Worm (Caenorhabditis elegans) whole organism, early embryonic: Measurements from ENCODE around the gene F32D8.13.

Source experiments
- B0310.2 ChIP-seq: sonication (generic microtip); optimal IDR thresholded peaks from 2 replicates; lab custom pipeline; 2016; ENCODE audit warnings: mild to moderate bottlenecking, missing genetic modification characterization, missing compliant biosample characterization
- ama-1 ChIP-seq: fragments of 150-350 bp; optimal IDR thresholded peaks from 2 replicates; lab custom pipeline; 2014
- hmbx-1 ChIP-seq: sonication (generic microtip); optimal IDR thresholded peaks from 2 replicates; lab custom pipeline; 2016; ENCODE audit warnings: mild to moderate bottlenecking, missing genetic modification characterization, missing compliant biosample characterization
- hmg-4 ChIP-seq: fragments of 200-800 bp; sonication (Bioruptor generic); optimal IDR thresholded peaks from 2 replicates; lab custom pipeline; 2018; ENCODE audit warnings: mild to moderate bottlenecking, missing genetic modification characterization, missing compliant biosample characterization
- hnd-1 ChIP-seq: sonication (generic microtip); optimal IDR thresholded peaks from 2 replicates; lab custom pipeline; 2016; ENCODE audit warnings: missing genetic modification characterization, missing compliant biosample characterization
- sea-1 ChIP-seq: fragments of 200-800 bp; sonication (Bioruptor generic); conservative IDR thresholded peaks from 2 replicates; pipeline ENCODE4 v1.3.6; 2022; ENCODE audit warnings: missing genetic modification characterization, missing compliant biosample characterization

DNA sequence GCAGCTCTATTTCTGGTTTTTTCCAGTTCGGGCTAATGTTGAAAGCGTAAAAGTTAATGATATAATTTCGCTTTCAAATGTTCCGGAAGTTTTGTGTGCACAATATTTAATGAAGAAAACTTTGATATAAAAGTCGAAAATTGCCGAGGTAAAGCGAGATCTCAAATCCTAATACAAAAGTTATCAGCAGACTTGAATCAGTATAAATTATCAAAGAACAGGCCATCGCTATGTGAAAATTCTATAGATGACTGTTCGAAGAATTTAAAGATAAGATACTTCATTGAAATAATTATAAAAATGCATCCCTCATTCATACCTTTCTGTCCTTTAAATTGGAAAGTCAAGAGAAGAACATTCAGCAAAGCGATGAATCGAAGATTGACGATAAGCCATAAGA is 49.5 kb downstream of the F32D8.13 start, which contains the start of gene C29A12.6:
- TF ChIP-seq ama-1 (no peak), hnd-1 (no peak), B0310.2 (no peak), hmg-4 (no peak), sea-1 (GFP tag; lab: Robert Waterston, UW) (no peak), hmbx-1 (no peak)
